Worm (Caenorhabditis elegans) whole organism, L3 larva: ENCODE results near the gene lido-8.

ENCODE experiments used
- R02D3.7 ChIP-seq: fragments of 150-350 bp; optimal IDR thresholded peaks from 2 replicates; lab custom pipeline; 2014; ENCODE audit warnings: missing biosample characterization, missing genetic modification characterization
- ZK546.5 ChIP-seq: sonication (generic microtip); optimal IDR thresholded peaks from 2 replicates; lab custom pipeline; 2017; ENCODE audit warnings: missing biosample characterization, missing genetic modification characterization
- aly-2 ChIP-seq: fragments of 150-350 bp; optimal IDR thresholded peaks from 2 replicates; lab custom pipeline; 2014; ENCODE audit warnings: missing biosample characterization, missing genetic modification characterization
- ama-1 ChIP-seq: fragments of 150-350 bp; optimal IDR thresholded peaks from 2 replicates; lab custom pipeline; 2018
- ceh-16 ChIP-seq: sonication (generic microtip); optimal IDR thresholded peaks from 2 replicates; lab custom pipeline; 2017; ENCODE audit warnings: missing biosample characterization, missing genetic modification characterization
- daf-12 ChIP-seq: fragments of 150-350 bp; optimal IDR thresholded peaks from 2 replicates; lab custom pipeline; 2014; ENCODE audit warnings: missing biosample characterization, missing genetic modification reagents, missing genetic modification characterization
- elt-1 ChIP-seq: fragments of 150-350 bp; optimal IDR thresholded peaks from 2 replicates; lab custom pipeline; 2014; ENCODE audit warnings: missing biosample characterization, missing genetic modification characterization
- elt-2 ChIP-seq: sonication (generic microtip); optimal IDR thresholded peaks from 2 replicates; lab custom pipeline; 2016; ENCODE audit warnings: missing genetic modification reagents, mild to moderate bottlenecking, missing genetic modification characterization, missing compliant biosample characterization
- elt-3 ChIP-seq, 3 experiments: fragments of 150-350 bp in 1 of 3; sonication (generic microtip) in 2 of 3; optimal IDR thresholded peaks; 2 replicates in 2 of 3; 4 replicates in 1 of 3; lab custom pipeline; 2014 to 2017; ENCODE audit warnings: missing biosample characterization in 3 of 3, missing genetic modification characterization in 3 of 3
- eor-1 ChIP-seq, 2 experiments: fragments of 150-350 bp; optimal IDR thresholded peaks; 2 replicates each; lab custom pipeline; 2014 to 2018; ENCODE audit warnings: missing biosample characterization in 2 of 2, missing genetic modification characterization in 2 of 2
- fkh-10 ChIP-seq: sonication (generic microtip); optimal IDR thresholded peaks from 2 replicates; lab custom pipeline; 2017; ENCODE audit warnings: missing biosample characterization, missing genetic modification reagents, missing genetic modification characterization
- fos-1 ChIP-seq: fragments of 150-350 bp; optimal IDR thresholded peaks from 2 replicates; lab custom pipeline; 2014; ENCODE audit warnings: missing biosample characterization, missing genetic modification characterization
- hmg-11 ChIP-seq: sonication (generic microtip); optimal IDR thresholded peaks from 2 replicates; lab custom pipeline; 2016; ENCODE audit warnings: missing genetic modification characterization, missing compliant biosample characterization
- jun-1 ChIP-seq: fragments of 150-350 bp; optimal IDR thresholded peaks from 2 replicates; lab custom pipeline; 2014; ENCODE audit warnings: missing biosample characterization, missing genetic modification reagents, missing genetic modification characterization
- lin-15B ChIP-seq: fragments of 150-350 bp; optimal IDR thresholded peaks from 2 replicates; lab custom pipeline; 2014; ENCODE audit warnings: missing biosample characterization, missing genetic modification characterization
- mdl-1 ChIP-seq: fragments of 150-350 bp; optimal IDR thresholded peaks from 2 replicates; lab custom pipeline; 2014; ENCODE audit warnings: missing biosample characterization, missing genetic modification characterization
- mml-1 ChIP-seq: fragments of 150-350 bp; sonication (generic microtip); optimal IDR thresholded peaks from 3 replicates; lab custom pipeline; 2014; ENCODE audit warnings: missing biosample characterization, missing genetic modification characterization
- nfya-1 ChIP-seq: sonication (generic microtip); optimal IDR thresholded peaks from 2 replicates; lab custom pipeline; 2017; ENCODE audit warnings: missing genetic modification characterization, mild to moderate bottlenecking, missing compliant biosample characterization, antibody characterized with exemption, moderate library complexity; ENCODE audit not compliant: insufficient read depth
- nhr-11 ChIP-seq: fragments of 150-350 bp; optimal IDR thresholded peaks from 2 replicates; lab custom pipeline; 2014; ENCODE audit warnings: missing biosample characterization, missing genetic modification characterization
- nhr-12 ChIP-seq: fragments of 150-350 bp; optimal IDR thresholded peaks from 2 replicates; lab custom pipeline; 2014; ENCODE audit warnings: missing biosample characterization, missing genetic modification characterization
- nhr-237 ChIP-seq: fragments of 150-350 bp; optimal IDR thresholded peaks from 2 replicates; lab custom pipeline; 2014; ENCODE audit warnings: missing biosample characterization, missing genetic modification characterization
- nhr-25 ChIP-seq: sonication (generic microtip); optimal IDR thresholded peaks from 2 replicates; lab custom pipeline; 2017; ENCODE audit warnings: missing biosample characterization, missing genetic modification characterization
- nhr-43 ChIP-seq: sonication (generic microtip); optimal IDR thresholded peaks from 2 replicates; lab custom pipeline; 2016; ENCODE audit warnings: mild to moderate bottlenecking, missing genetic modification characterization, missing compliant biosample characterization; ENCODE audit not compliant: poor library complexity, severe bottlenecking
- nhr-67 ChIP-seq: fragments of 150-350 bp; optimal IDR thresholded peaks from 2 replicates; lab custom pipeline; 2014; ENCODE audit warnings: missing biosample characterization, missing genetic modification characterization
- nhr-77 ChIP-seq: fragments of 150-350 bp; optimal IDR thresholded peaks from 2 replicates; lab custom pipeline; 2014; ENCODE audit warnings: missing biosample characterization, missing genetic modification characterization
- pha-4 ChIP-seq: fragments of 150-350 bp; optimal IDR thresholded peaks from 2 replicates; lab custom pipeline; 2014; ENCODE audit warnings: missing biosample characterization, missing genetic modification reagents, missing genetic modification characterization
- pqm-1 ChIP-seq: fragments of 150-350 bp; optimal IDR thresholded peaks from 2 replicates; lab custom pipeline; 2017; ENCODE audit warnings: missing biosample characterization, missing genetic modification characterization, inconsistent platforms
- sea-2 ChIP-seq: fragments of 150-350 bp; sonication (generic microtip); optimal IDR thresholded peaks from 4 replicates; lab custom pipeline; 2014; ENCODE audit warnings: missing biosample characterization, missing genetic modification reagents, missing genetic modification characterization
- skn-1 ChIP-seq: fragments of 150-350 bp; optimal IDR thresholded peaks from 2 replicates; lab custom pipeline; 2014; ENCODE audit warnings: missing biosample characterization, missing genetic modification characterization
- snpc-4 ChIP-seq: fragments of 150-350 bp; optimal IDR thresholded peaks from 2 replicates; lab custom pipeline; 2014; ENCODE audit warnings: missing biosample characterization, missing genetic modification characterization
- tbx-2 ChIP-seq: sonication (generic microtip); optimal IDR thresholded peaks from 2 replicates; lab custom pipeline; 2016; ENCODE audit warnings: mild to moderate bottlenecking, missing genetic modification characterization, missing compliant biosample characterization
- unc-39 ChIP-seq: sonication (generic microtip); optimal IDR thresholded peaks from 4 replicates; lab custom pipeline; 2017; ENCODE audit warnings: missing biosample characterization, missing genetic modification characterization
- unc-62 ChIP-seq: fragments of 150-350 bp; sonication (generic microtip); optimal IDR thresholded peaks from 4 replicates; lab custom pipeline; 2014; ENCODE audit warnings: missing biosample characterization, missing genetic modification reagents, missing genetic modification characterization
- zag-1 ChIP-seq: fragments of 150-350 bp; optimal IDR thresholded peaks from 2 replicates; lab custom pipeline; 2014; ENCODE audit warnings: missing biosample characterization, missing genetic modification characterization
- ztf-11 ChIP-seq: fragments of 150-350 bp; optimal IDR thresholded peaks from 2 replicates; lab custom pipeline; 2014; ENCODE audit warnings: missing biosample characterization, missing genetic modification characterization

The lido-8 gene

ce11 chrII:2990089-2990488, 6.7 kb upstream of the lido-8 start:
- TF ChIP-seq nhr-12 (tag; lab: Kevin White, UChicago) (no peak), mml-1 (no peak), mdl-1 (tag; lab: Kevin White, UChicago) (no peak), elt-3 (tag; optimal IDR thresholded peaks at IDR 0.05; lab: Kevin White, UChicago) (no peak), ceh-16 (tag; lab: Kevin White, UChicago) (no peak), tbx-2 (no peak), hmg-11 (no peak), nhr-67 (tag; lab: Kevin White, UChicago) (no peak), fkh-10 (GFP tag; lab: Kevin White, UChicago) (no peak), R02D3.7 (no peak), unc-62 (GFP tag; lab: Kevin White, UChicago) (no peak), unc-39 (tag; lab: Kevin White, UChicago) (no peak), ztf-11 (no peak)
- TF ChIP-seq, all 47 proteins: peak for 0

ce11 chrII:2991555-2992083, 5.2 kb upstream of the lido-8 start, which contains the start of gene K08A2.2:
Gene K08A2.2 (plus strand): TSS chrII:2991605.
- TF ChIP-seq fos-1 (tag; lab: Kevin White, UChicago) (no peak), sea-2 (GFP tag; lab: Kevin White, UChicago) (no peak), nhr-237 (tag; lab: Kevin White, UChicago) (no peak)

- no peak for TF ChIP-seq pqm-1 (tag; lab: Kevin White, UChicago)
- no peak for TF ChIP-seq hmg-11
- TF ChIP-seq nhr-67 (tag; lab: Kevin White, UChicago) = no peak
- TF ChIP-seq eor-1 (tag; optimal IDR thresholded peaks at IDR 0.05; lab: Kevin White, UChicago) = no peak
- TF ChIP-seq nhr-11 = no peak
- no peak for TF ChIP-seq elt-2 (tag; lab: Kevin White, UChicago)
- TF ChIP-seq nfya-1 = no peak
- no peak for TF ChIP-seq sea-2 (GFP tag; lab: Kevin White, UChicago)
- no peak for TF ChIP-seq zag-1 (tag; lab: Kevin White, UChicago)
Measured at ce11 chrII:2992300-2992699, 4.5 kb upstream of the lido-8 start.

ce11 chrII:2994590-2995392, 2.0 kb upstream of the lido-8 start:
- peak; percentile 6 for TF ChIP-seq nhr-25 (tag; lab: Kevin White, UChicago)
- TF ChIP-seq elt-1 (tag; lab: Kevin White, UChicago) = peak; percentile 7
- TF ChIP-seq jun-1 = no peak
- TF ChIP-seq, all 47 proteins: peak for 2

ce11 chrII:2997828-2998441, 1.1 kb downstream of the lido-8 start:
- TF ChIP-seq tbx-2 (no peak), snpc-4 (tag; lab: Kevin White, UChicago) (no peak), ama-1 (lab: Kevin White, UChicago) (no peak), lin-15B (no peak), hmg-11 (no peak), pqm-1 (tag; lab: Kevin White, UChicago) (no peak), sea-2 (GFP tag; lab: Kevin White, UChicago) (no peak), R02D3.7 (no peak), elt-3 (tag; optimal IDR thresholded peaks at IDR 0.05; lab: Kevin White, UChicago) (no peak), nhr-12 (tag; lab: Kevin White, UChicago) (no peak), nhr-77 (tag; lab: Kevin White, UChicago) (no peak), unc-62 (GFP tag; lab: Kevin White, UChicago) (no peak), nhr-43 (tag; lab: Kevin White, UChicago) (no peak), skn-1 (no peak), jun-1 (no peak), aly-2 (tag; lab: Kevin White, UChicago) (no peak), ZK546.5 (tag; lab: Kevin White, UChicago) (no peak), pha-4 (tag; lab: Kevin White, UChicago) (no peak), daf-12 (no peak)
